Worm (Caenorhabditis elegans): ENCODE results near the gene K02E11.4.
A peak's percentile ranks its signal among the peaks of the same experiment; 100 is the strongest.

The K02E11.4 gene

DNA sequence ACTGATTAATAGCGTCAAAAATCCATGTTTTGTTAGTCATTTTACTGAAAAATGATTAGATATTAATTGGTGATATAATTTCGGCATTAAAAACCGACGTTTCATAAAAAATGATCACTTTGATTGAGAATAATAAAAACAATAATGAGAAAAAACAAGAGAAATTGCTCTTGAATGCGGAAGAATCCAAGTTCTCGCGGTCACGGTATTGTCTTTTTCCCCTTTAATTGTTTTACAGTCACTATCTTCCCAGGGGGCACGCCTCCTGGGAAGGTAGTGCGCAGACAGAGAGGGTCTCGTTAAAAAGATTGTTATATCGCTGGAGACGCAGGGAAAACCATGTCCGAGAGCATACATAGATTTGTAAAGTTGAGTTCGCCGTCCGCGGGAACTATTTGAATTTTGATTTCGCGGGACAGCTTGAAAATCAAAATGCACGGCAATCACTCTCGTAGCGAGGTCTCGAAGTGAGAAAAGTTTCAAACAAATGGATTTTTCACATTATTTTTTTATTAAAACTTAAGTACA lies 45.8 kb upstream of the K02E11.4 start, which contains the start of gene F14D7.2 (continued):
- TF ChIP-seq ceh-27 (GFP tag; optimal IDR thresholded peaks at IDR 0.05) (no peak), D2030.7 (GFP tag; IDR thresholded peaks at IDR 0.05) (no peak), hlh-26 (GFP tag; conservative IDR thresholded peaks at IDR 0.05) (no peak), zfh-2 (GFP tag; conservative IDR thresholded peaks at IDR 0.05) (no peak), ceh-100 (GFP tag; IDR thresholded peaks at IDR 0.05) (no peak), F39B2.1 (GFP tag; IDR thresholded peaks at IDR 0.05) (no peak), snpc-4 (GFP tag; optimal IDR thresholded peaks at IDR 0.05) (no peak), snpc-4 (tag; optimal IDR thresholded peaks at IDR 0.05) (no peak)

DNA sequence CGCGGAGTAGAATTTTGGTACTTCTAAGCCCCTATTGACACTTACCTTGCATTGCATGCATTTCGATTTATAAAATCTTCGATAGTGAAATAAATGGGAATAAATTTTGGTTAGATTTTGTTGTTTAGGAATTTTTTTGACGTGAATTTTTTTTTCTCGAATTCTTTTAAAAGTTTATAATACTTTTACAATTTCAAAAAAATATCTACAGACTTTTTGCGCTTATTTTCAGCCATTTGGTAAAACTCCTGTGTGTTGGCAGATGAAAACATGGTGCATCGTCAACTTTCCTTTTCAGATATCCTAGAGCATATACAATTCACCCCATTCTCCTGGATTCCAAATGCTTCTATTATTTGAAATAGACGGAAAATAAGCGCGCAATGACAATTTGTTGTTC lies 42.7 kb upstream of the K02E11.4 start, which contains the start of gene F14D7.18:
TSS of gene F14D7.18 (minus strand) at position 101 of the 400 bp plus-strand sequence.
- no peak for TF ChIP-seq dox-1 (GFP tag; IDR thresholded peaks at IDR 0.05)
- TF ChIP-seq nfya-1 (tag; optimal IDR thresholded peaks at IDR 0.05; ENCODE audit: borderline replicate concordance, insufficient read depth) = no peak
- TF ChIP-seq snpc-3.4 (tag; optimal IDR thresholded peaks at IDR 0.05) = no peak
- no peak for TF ChIP-seq ztf-28 (GFP tag; IDR thresholded peaks at IDR 0.05)
- no peak for TF ChIP-seq gei-17 (GFP tag; optimal IDR thresholded peaks at IDR 0.05)
- TF ChIP-seq Y79H2A.3 (GFP tag; conservative IDR thresholded peaks at IDR 0.05) = no peak
- TF ChIP-seq athp-1 (tag; optimal IDR thresholded peaks at IDR 0.05) = no peak

DNA sequence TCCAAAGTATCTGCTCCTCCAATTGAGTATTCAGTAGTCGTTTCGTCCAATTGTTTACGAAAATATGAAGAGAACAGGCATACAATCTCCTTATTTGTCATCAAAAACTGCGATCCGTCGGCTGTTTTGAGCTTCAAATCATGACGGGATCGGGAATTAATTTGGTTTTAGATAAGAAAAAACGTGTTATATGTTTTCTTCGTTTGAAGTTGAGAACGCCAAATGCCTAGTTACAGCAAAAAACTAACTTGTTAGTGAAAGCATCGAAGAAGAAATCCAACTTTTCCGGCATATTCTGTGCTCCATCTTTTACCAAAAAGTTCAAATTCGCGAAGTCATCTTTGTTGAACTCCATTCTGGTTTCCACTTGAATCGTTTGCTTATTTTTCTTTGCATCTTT lies 41.4 kb upstream of the K02E11.4 start, which contains the start of gene F14D7.1:
TSS of gene F14D7.1 (minus strand) at position 101 of the 400 bp plus-strand sequence.
- TF ChIP-seq repo-1 (tag; optimal IDR thresholded peaks at IDR 0.05) (no peak), T07F8.4 (tag; optimal IDR thresholded peaks at IDR 0.05) (no peak), egl-44 (GFP tag; IDR thresholded peaks at IDR 0.05) (no peak)

ce11 chrV:14285803-14286202 lies 37.9 kb upstream of the K02E11.4 start, which contains the start of gene F40G12.11:
TSS of gene F40G12.11 (plus strand) at chrV:14286171.
- 0 out of 2 replicates have a peak, but pooled peaks have one; percentile 18 for TF ChIP-seq madf-8 (GFP tag; conservative IDR thresholded peaks at IDR 0.05)
- TF ChIP-seq madf-6 (GFP tag; IDR thresholded peaks at IDR 0.05) = peak; percentile 52; the same call in 1 of the 2 replicates
- TF ChIP-seq F52B5.7 (tag; optimal IDR thresholded peaks at IDR 0.05) = no peak
- peak; percentile 78 for TF ChIP-seq efl-1 (GFP tag; optimal IDR thresholded peaks at IDR 0.05)
- peak; percentile 34 for TF ChIP-seq dpl-1 (GFP tag; optimal IDR thresholded peaks at IDR 0.05)
- TF ChIP-seq F39B2.1 (GFP tag; IDR thresholded peaks at IDR 0.05) = no peak

DNA sequence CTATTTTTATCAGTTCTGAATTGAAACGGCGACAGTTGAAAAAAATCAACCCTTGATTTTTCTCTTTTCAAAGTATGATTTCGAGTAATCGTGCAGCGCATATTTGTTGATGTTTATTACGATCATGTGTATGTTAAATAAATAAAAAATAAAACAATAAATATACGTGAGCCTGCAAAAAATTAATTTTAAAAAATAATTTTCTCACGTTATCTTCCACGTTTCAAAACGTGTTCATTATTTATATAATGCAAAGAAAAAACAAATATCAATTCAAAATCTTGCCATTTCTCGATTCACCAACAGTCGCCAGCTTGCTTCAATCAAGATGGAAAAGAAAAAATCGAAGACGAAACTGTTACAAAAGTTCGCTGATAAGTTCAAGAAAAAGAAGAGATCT lies 35.3 kb upstream of the K02E11.4 start, which contains the start of gene F40G12.10:
TSS of gene F40G12.10 (plus strand) at position 301 of the 400 bp plus-strand sequence.
- no peak for TF ChIP-seq K11D2.4 (GFP tag; IDR thresholded peaks at IDR 0.05)
- TF ChIP-seq die-1 (tag; optimal IDR thresholded peaks at IDR 0.05) = no peak

- TF ChIP-seq B0035.1 (tag; optimal IDR thresholded peaks at IDR 0.05) = no peak
- no peak for TF ChIP-seq Y53G8AR.9 (GFP tag; conservative IDR thresholded peaks at IDR 0.05)
- no peak for TF ChIP-seq unc-62 (GFP tag; optimal IDR thresholded peaks at IDR 0.05)
- TF ChIP-seq pha-4 (tag; optimal IDR thresholded peaks at IDR 0.05) = no peak
Observed at ce11 chrV:14282222-14282709, 34.3 kb upstream of the K02E11.4 start, which contains the start of the genes srt-74 and F40G12.9. TSS of gene srt-74 (minus strand) at chrV:14282322. TSS of gene F40G12.9 (plus strand) at chrV:14282659.

Measured in whole organism, young adult.